Worm (Caenorhabditis elegans): Measurements from ENCODE around the gene R02F2.8.

Gene R02F2.8

DNA sequence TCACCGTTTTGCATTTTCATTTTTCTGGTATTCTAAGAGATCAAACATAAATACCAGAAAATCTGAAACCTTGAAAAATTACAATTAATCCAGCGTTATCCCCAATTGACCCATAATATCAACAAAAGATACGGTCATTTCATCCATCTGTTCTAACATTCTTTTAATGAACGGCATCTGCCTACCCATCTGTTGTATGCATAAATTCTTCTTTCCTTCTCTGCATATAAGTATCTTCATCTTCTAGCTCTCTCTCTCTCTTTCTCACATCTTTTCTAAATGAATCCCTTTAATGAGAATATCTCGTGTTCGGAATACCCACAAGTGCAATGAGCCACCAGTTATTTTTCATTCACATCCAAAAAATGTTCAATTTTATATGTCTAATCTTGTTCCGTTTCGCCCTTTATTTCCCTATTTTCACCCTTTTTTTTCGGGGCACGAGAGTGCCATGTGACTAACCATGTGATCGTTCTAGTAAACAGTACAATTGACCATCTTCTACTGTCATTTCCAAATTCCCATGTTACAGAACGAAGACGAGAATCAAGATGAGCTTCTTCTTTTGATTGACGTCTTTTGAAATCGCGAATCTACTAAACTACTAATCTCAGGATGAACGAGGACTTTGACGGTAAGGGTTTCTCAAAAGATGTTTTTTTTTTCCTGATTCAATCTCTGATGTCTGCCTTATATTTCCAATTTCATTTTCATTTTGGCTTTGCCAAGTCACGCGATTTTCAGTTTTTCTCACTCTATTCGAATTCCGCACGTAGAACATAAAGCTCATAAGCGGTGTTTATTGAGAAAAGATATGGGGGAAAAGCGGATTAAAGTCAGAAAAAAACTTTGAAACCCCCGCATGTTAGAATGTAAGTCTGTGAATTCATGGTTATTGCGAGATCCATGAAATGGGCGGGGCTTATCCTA lies 6.6 kb upstream of the R02F2.8 start, which contains the start of gene R02F2.1:
R02F2.1 (plus strand) TSS at position 528 of the 930 bp plus-strand sequence.
- TF ChIP-seq pqm-1 (tag; optimal IDR thresholded peaks at IDR 0.05), result no peak
- peak; percentile 70 for TF ChIP-seq pha-4 (tag; optimal IDR thresholded peaks at IDR 0.05)
- peak; percentile 18 for TF ChIP-seq hmg-11 (tag; optimal IDR thresholded peaks at IDR 0.05)
- peak; percentile 20 for TF ChIP-seq elt-2 (tag; optimal IDR thresholded peaks at IDR 0.05)
- TF ChIP-seq nhr-28 (tag; optimal IDR thresholded peaks at IDR 0.05), result no peak
- TF ChIP-seq ceh-16 (tag; optimal IDR thresholded peaks at IDR 0.05), result no peak
- no peak for TF ChIP-seq ceh-28 (tag; optimal IDR thresholded peaks at IDR 0.05)
- TF ChIP-seq mdl-1 (tag; optimal IDR thresholded peaks at IDR 0.05), result no peak
- peak; percentile 48 for TF ChIP-seq nhr-25 (tag; optimal IDR thresholded peaks at IDR 0.05)
- TF ChIP-seq elt-1 (tag; optimal IDR thresholded peaks at IDR 0.05), result peak; percentile 3
- peak; percentile 40 for TF ChIP-seq ama-1 (optimal IDR thresholded peaks at IDR 0.05)
- TF ChIP-seq ceh-82 (tag; optimal IDR thresholded peaks at IDR 0.05), result no peak

DNA sequence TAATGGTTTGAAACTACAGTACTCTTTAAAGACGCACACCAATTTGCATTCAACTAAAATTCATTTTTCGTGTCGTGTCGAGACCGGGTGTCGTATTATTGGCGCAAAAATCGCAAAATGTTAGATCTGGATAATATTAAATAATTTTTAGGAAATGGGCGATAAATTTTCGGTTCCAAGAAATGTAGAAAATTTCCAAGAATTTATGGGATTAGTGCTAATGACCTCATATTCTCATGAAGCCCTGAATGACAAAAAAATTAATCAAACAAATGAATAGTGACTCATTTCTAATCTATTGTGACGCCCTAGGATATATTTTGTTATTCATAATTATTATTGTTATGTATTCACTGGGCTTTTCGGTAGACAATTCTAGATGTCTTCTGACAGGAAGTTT lies 5.7 kb upstream of the R02F2.8 start:
- TF ChIP-seq daf-12 (tag; optimal IDR thresholded peaks at IDR 0.05), result no peak

DNA sequence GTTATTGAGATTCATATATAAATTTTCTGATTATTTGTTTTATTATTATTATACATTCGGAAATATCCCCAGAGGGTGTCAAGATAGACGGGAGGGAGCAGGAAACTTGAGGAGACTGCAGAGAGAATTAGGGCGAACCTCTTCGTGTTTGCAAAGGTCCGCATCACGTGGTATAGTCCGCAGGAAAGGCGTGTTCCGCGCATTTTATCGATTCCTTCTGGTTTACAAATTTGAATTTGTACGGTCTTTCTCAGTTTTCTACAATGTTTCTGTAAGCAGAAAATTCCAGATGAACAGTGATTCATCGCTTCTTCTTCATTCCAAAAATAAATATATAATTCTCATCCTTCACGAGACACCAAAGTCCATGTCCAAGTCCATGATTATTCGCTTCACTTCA lies 4.9 kb upstream of the R02F2.8 start:
- no peak for TF ChIP-seq fos-1 (tag; optimal IDR thresholded peaks at IDR 0.05)
- no peak for TF ChIP-seq nhr-28 (tag; optimal IDR thresholded peaks at IDR 0.05)
- TF ChIP-seq nhr-67 (tag; optimal IDR thresholded peaks at IDR 0.05), result no peak
- no peak for TF ChIP-seq elt-2 (tag; optimal IDR thresholded peaks at IDR 0.05)
- TF ChIP-seq tbx-2 (tag; optimal IDR thresholded peaks at IDR 0.05), result no peak
- no peak for TF ChIP-seq ZK546.5 (tag; optimal IDR thresholded peaks at IDR 0.05)
- no peak for TF ChIP-seq nhr-77 (tag; optimal IDR thresholded peaks at IDR 0.05)
- TF ChIP-seq elt-1 (tag; optimal IDR thresholded peaks at IDR 0.05), result no peak

DNA sequence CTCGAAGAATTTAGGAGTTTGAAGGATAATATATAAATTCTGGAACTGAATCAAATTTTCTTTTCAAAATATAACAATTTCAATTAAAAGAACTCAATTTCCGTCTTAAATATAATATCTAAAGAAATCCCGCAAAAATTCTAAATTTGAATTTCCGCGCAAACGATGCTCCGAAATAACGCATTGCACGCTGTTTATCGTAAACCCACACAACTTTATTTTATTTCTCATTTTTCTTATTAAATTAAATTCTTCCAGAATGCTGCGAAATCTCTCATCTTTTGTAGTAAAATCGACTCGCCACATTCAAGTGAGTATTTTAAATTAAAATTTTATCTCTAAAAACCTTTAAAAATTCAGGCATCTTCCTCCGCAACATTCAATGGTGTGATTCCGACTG lies 3.9 kb upstream of the R02F2.8 start, which contains the start of gene R02F2.9:
R02F2.9 (plus strand) TSS at position 218 of the 400 bp plus-strand sequence.
- TF ChIP-seq lin-15B (tag; optimal IDR thresholded peaks at IDR 0.05), result peak; percentile 54
- TF ChIP-seq R02D3.7 (tag; optimal IDR thresholded peaks at IDR 0.05), result peak; percentile 96
- TF ChIP-seq nhr-25 (tag; optimal IDR thresholded peaks at IDR 0.05), result peak; percentile 0
- no peak for TF ChIP-seq fkh-10 (GFP tag; optimal IDR thresholded peaks at IDR 0.05)
- no peak for TF ChIP-seq lin-39 (tag; optimal IDR thresholded peaks at IDR 0.05)
- peak; percentile 67 for TF ChIP-seq nhr-23 (tag; optimal IDR thresholded peaks at IDR 0.05)

DNA sequence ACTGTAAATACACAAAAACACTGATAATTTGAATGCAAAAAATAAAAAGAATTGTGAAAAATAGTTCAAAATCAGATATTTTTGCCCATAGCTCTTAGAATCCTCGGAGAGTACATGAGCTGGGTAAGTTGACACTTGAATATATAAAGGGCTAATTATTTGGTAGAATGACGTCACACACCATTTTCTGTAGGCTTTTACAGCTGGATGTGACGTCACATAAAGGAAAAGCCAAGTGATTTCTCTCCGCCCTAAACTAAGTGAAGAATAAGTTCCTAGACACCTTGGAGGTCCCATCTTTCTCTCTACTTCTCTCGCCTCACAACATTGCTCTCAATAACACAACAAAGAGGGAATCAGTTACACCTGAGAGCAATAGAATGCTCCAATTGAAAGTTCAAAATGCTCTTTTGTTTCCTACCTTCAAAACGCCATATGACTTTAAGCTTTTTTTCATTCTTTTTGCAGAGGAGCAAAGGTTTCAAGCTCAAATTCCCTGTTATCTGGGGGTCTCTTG lies 7.9 kb downstream of the R02F2.8 start, which contains the start of gene osg-1:
osg-1 (plus strand) TSS at position 467 of the 517 bp plus-strand sequence.
- TF ChIP-seq egl-5 (tag; optimal IDR thresholded peaks at IDR 0.05) (no peak), fos-1 (tag; optimal IDR thresholded peaks at IDR 0.05) (no peak), aly-2 (tag; optimal IDR thresholded peaks at IDR 0.05) (no peak), nhr-11 (tag; optimal IDR thresholded peaks at IDR 0.05) (no peak), mml-1 (tag; optimal IDR thresholded peaks at IDR 0.05) (no peak), fkh-10 (GFP tag; optimal IDR thresholded peaks at IDR 0.05) (no peak), ama-1 (optimal IDR thresholded peaks at IDR 0.05) (no peak), nhr-77 (tag; optimal IDR thresholded peaks at IDR 0.05) (no peak), ceh-16 (tag; optimal IDR thresholded peaks at IDR 0.05) (no peak), nfya-1 (tag; optimal IDR thresholded peaks at IDR 0.05; ENCODE audit: insufficient read depth) (no peak)

DNA sequence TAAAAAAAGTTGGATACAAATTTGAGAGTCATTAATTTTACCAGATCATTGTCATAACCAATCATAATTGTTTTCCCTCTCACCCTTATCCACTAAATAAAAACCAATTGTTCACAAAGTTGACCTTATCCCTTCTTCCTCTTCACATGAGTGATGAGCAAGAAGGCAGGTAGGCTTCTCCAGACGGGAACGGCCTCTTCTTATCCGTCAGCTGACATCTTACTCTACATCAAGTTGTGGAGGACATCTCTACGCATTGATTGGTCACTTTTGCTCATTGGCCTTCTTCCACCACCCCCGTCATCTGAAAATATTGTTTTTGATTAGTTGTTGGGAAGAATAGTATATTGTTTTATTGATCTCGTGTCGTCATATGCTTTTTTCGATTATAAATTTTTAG lies 8.7 kb downstream of the R02F2.8 start:
- no peak for TF ChIP-seq ceh-9 (tag; optimal IDR thresholded peaks at IDR 0.05)
- no peak for TF ChIP-seq R02D3.7 (tag; optimal IDR thresholded peaks at IDR 0.05)
- no peak for TF ChIP-seq fkh-10 (GFP tag; optimal IDR thresholded peaks at IDR 0.05)
- TF ChIP-seq nhr-28 (tag; optimal IDR thresholded peaks at IDR 0.05), result no peak
- no peak for TF ChIP-seq jun-1 (tag; optimal IDR thresholded peaks at IDR 0.05)
- TF ChIP-seq nhr-12 (tag; optimal IDR thresholded peaks at IDR 0.05), result no peak
- TF ChIP-seq nfya-1 (tag; optimal IDR thresholded peaks at IDR 0.05; ENCODE audit: insufficient read depth), result peak; percentile 54
- TF ChIP-seq tbx-2 (tag; optimal IDR thresholded peaks at IDR 0.05), result no peak
